Fruit fly (Drosophila melanogaster) whole organism, embryonic: ENCODE measurements around the gene CG14110.

Source experiments
- Ada2b ChIP-seq: fragments of 200-800 bp; sonication (Bioruptor generic); IDR thresholded peaks from 2 replicates; pipeline ENCODE4 v1.3.6; 2022; ENCODE audit warnings: missing biosample characterization, missing genetic modification characterization
- Atf3 ChIP-seq: fragments of 200-800 bp; sonication (Bioruptor generic); optimal IDR thresholded peaks from 3 replicates; lab custom pipeline; 2016; ENCODE audit warnings: missing biosample characterization, missing genetic modification characterization
- CG13123 ChIP-seq: fragments of 200-800 bp; sonication (Bioruptor generic); optimal IDR thresholded peaks from 2 replicates; lab custom pipeline; 2016; ENCODE audit warnings: missing biosample characterization, missing genetic modification characterization
- CG13424 ChIP-seq: fragments of 200-800 bp; sonication (Bioruptor generic); optimal IDR thresholded peaks from 2 replicates; lab custom pipeline; 2019; ENCODE audit warnings: missing biosample characterization, mild to moderate bottlenecking, missing genetic modification characterization, moderate library complexity
- CG14965 ChIP-seq: fragments of 200-800 bp; sonication (Bioruptor generic); optimal IDR thresholded peaks from 2 replicates; lab custom pipeline; 2016; ENCODE audit warnings: missing biosample characterization, missing genetic modification characterization, borderline replicate concordance
- CG15514 ChIP-seq: fragments of 200-800 bp; sonication (Bioruptor generic); optimal IDR thresholded peaks from 3 replicates; lab custom pipeline; 2017; ENCODE audit warnings: missing biosample characterization, missing genetic modification characterization, mild to moderate bottlenecking, moderate library complexity, missing genetic modification reagents
- CG17186 ChIP-seq: fragments of 200-800 bp; sonication (Bioruptor generic); optimal IDR thresholded peaks from 3 replicates; lab custom pipeline; 2017; ENCODE audit warnings: missing biosample characterization, missing genetic modification reagents, missing genetic modification characterization
- CG17328 ChIP-seq: fragments of 200-800 bp; sonication (Bioruptor generic); IDR thresholded peaks from 2 replicates; pipeline ENCODE4 v1.3.6; 2022; ENCODE audit warnings: missing biosample characterization, missing genetic modification characterization
- CG17612 ChIP-seq: fragments of 200-800 bp; sonication (Bioruptor generic); IDR thresholded peaks from 2 replicates; pipeline ENCODE4 v1.3.6; 2022; ENCODE audit warnings: missing biosample characterization, missing genetic modification characterization
- CG3995 ChIP-seq: fragments of 200-800 bp; sonication (Bioruptor generic); optimal IDR thresholded peaks from 3 replicates; lab custom pipeline; 2016; ENCODE audit warnings: missing biosample characterization, missing genetic modification characterization
- CG43689 ChIP-seq: fragments of 200-800 bp; sonication (Bioruptor generic); IDR thresholded peaks from 2 replicates; pipeline ENCODE4 v1.3.6; 2022; ENCODE audit warnings: missing biosample characterization, missing genetic modification characterization
- CG4424 ChIP-seq: fragments of 200-800 bp; sonication (Bioruptor generic); optimal IDR thresholded peaks from 3 replicates; lab custom pipeline; 2016; ENCODE audit warnings: missing biosample characterization, missing genetic modification characterization
- CG6654 ChIP-seq: fragments of 200-800 bp; sonication (Bioruptor generic); optimal IDR thresholded peaks from 2 replicates; lab custom pipeline; 2017; ENCODE audit warnings: missing biosample characterization, mild to moderate bottlenecking, missing genetic modification characterization
- CG6765 ChIP-seq: fragments of 200-800 bp; sonication (Bioruptor generic); optimal IDR thresholded peaks from 3 replicates; lab custom pipeline; 2017; ENCODE audit warnings: missing biosample characterization, mild to moderate bottlenecking, missing genetic modification characterization
- CG6791 ChIP-seq: fragments of 200-800 bp; sonication (Bioruptor generic); IDR thresholded peaks from 3 replicates; pipeline ENCODE4 v1.3.6; 2022; ENCODE audit warnings: missing biosample characterization, missing genetic modification characterization; ENCODE audit not compliant: partially characterized antibody
- CG7271 ChIP-seq: fragments of 200-800 bp; sonication (Bioruptor generic); optimal IDR thresholded peaks from 2 replicates; lab custom pipeline; 2018; ENCODE audit warnings: missing biosample characterization, mild to moderate bottlenecking, missing genetic modification characterization, moderate library complexity
- CG7357 ChIP-seq: fragments of 200-800 bp; sonication (Bioruptor generic); IDR thresholded peaks from 3 replicates; pipeline ENCODE4 v1.3.6; 2022; ENCODE audit warnings: missing biosample characterization, missing genetic modification characterization
- CG7839 ChIP-seq: fragments of 200-800 bp; sonication (Bioruptor generic); optimal IDR thresholded peaks from 3 replicates; lab custom pipeline; 2018; ENCODE audit warnings: missing biosample characterization, mild to moderate bottlenecking, missing genetic modification characterization, moderate library complexity
- CG9727 ChIP-seq: fragments of 200-800 bp; sonication (Bioruptor generic); optimal IDR thresholded peaks from 3 replicates; lab custom pipeline; 2017; ENCODE audit warnings: missing biosample characterization, mild to moderate bottlenecking, missing genetic modification characterization
- Deaf1 ChIP-seq: fragments of 200-800 bp; optimal IDR thresholded peaks from 3 replicates; lab custom pipeline; 2019; ENCODE audit warnings: missing biosample characterization, mild to moderate bottlenecking, missing genetic modification characterization, moderate library complexity
- Dip2 ChIP-seq: fragments of 200-800 bp; sonication (Bioruptor generic); IDR thresholded peaks from 2 replicates; pipeline ENCODE4 v1.3.6; 2022; ENCODE audit warnings: missing biosample characterization, missing genetic modification characterization
- Doc2 ChIP-seq: fragments of 200-800 bp; sonication (Bioruptor generic); IDR thresholded peaks from 2 replicates; pipeline ENCODE4 v1.3.6; 2022; ENCODE audit warnings: missing biosample characterization, missing genetic modification characterization
- Drgx ChIP-seq: fragments of 200-800 bp; sonication (Bioruptor generic); IDR thresholded peaks from 2 replicates; pipeline ENCODE4 v1.3.6; 2022; ENCODE audit warnings: missing biosample characterization, missing genetic modification characterization
- GATAe ChIP-seq: fragments of 200-800 bp; sonication (Bioruptor generic); conservative IDR thresholded peaks from 2 replicates; pipeline ENCODE4 v1.3.6; 2022; ENCODE audit warnings: missing biosample characterization, missing genetic modification characterization
- Mes4 ChIP-seq: fragments of 200-800 bp; sonication (Bioruptor generic); optimal IDR thresholded peaks from 2 replicates; lab custom pipeline; 2016; ENCODE audit warnings: missing biosample characterization, missing genetic modification characterization
- NK7.1 ChIP-seq: fragments of 200-800 bp; sonication (Bioruptor generic); optimal IDR thresholded peaks from 3 replicates; lab custom pipeline; 2016; ENCODE audit warnings: missing biosample characterization, missing genetic modification characterization
- Optix ChIP-seq: fragments of 200-800 bp; sonication (Bioruptor generic); IDR thresholded peaks from 3 replicates; pipeline ENCODE4 v1.3.6; 2022; ENCODE audit warnings: missing biosample characterization, missing genetic modification characterization
- Six4 ChIP-seq: fragments of 200-800 bp; sonication (Bioruptor generic); optimal IDR thresholded peaks from 2 replicates; lab custom pipeline; 2016; ENCODE audit warnings: missing biosample characterization, missing genetic modification characterization
- Ssrp ChIP-seq: fragments of 200-800 bp; sonication (Bioruptor generic); optimal IDR thresholded peaks from 2 replicates; lab custom pipeline; 2018; ENCODE audit warnings: missing biosample characterization, mild to moderate bottlenecking, missing genetic modification characterization, moderate library complexity
- br ChIP-seq: fragments of >200 bp; optimal IDR thresholded peaks from 2 replicates; lab custom pipeline; 2017
- chm ChIP-seq: fragments of 200-800 bp; sonication (Bioruptor generic); IDR thresholded peaks from 2 replicates; pipeline ENCODE4 v1.3.6; 2022; ENCODE audit warnings: missing biosample characterization, missing genetic modification characterization
- ci ChIP-seq: fragments of 200-800 bp; sonication (Bioruptor generic); IDR thresholded peaks from 3 replicates; pipeline ENCODE4 v1.3.6; 2022; ENCODE audit warnings: missing biosample characterization, missing genetic modification characterization
- crc ChIP-seq: fragments of 200-800 bp; sonication (Bioruptor generic); optimal IDR thresholded peaks from 2 replicates; lab custom pipeline; 2016; ENCODE audit warnings: missing biosample characterization, missing genetic modification characterization
- dpn ChIP-seq, 2 experiments: fragments of 200-800 bp; sonication (Bioruptor generic); optimal IDR thresholded peaks; 3 replicates each; lab custom pipeline; 2016; ENCODE audit warnings: missing biosample characterization in 2 of 2, missing genetic modification characterization in 2 of 2
- fru ChIP-seq: fragments of >200 bp; optimal IDR thresholded peaks from 2 replicates; lab custom pipeline; 2017
- fu2 ChIP-seq: fragments of 200-800 bp; sonication (Bioruptor generic); optimal IDR thresholded peaks from 2 replicates; lab custom pipeline; 2016; ENCODE audit warnings: missing biosample characterization, missing genetic modification characterization
- gce ChIP-seq: fragments of 200-800 bp; sonication (Bioruptor generic); IDR thresholded peaks from 3 replicates; pipeline ENCODE4 v1.3.6; 2022; ENCODE audit warnings: missing biosample characterization, missing genetic modification characterization
- gsb-n ChIP-seq: fragments of 200-800 bp; sonication (Bioruptor generic); optimal IDR thresholded peaks from 3 replicates; lab custom pipeline; 2018; ENCODE audit warnings: missing biosample characterization, mild to moderate bottlenecking, missing genetic modification characterization
- hbn ChIP-seq: fragments of 200-800 bp; sonication (Bioruptor generic); IDR thresholded peaks from 2 replicates; pipeline ENCODE4 v1.3.6; 2022; ENCODE audit warnings: missing biosample characterization, missing genetic modification characterization; ENCODE audit not compliant: partially characterized antibody
- her ChIP-seq: fragments of 200-800 bp; sonication (Bioruptor generic); optimal IDR thresholded peaks from 2 replicates; lab custom pipeline; 2016; ENCODE audit warnings: missing biosample characterization, missing genetic modification characterization
- hkb ChIP-seq, 2 experiments: fragments of 200-800 bp in 1 of 2; fragments of >200 bp in 1 of 2; sonication (Bioruptor generic) in 1 of 2; IDR thresholded peaks in 1 of 2; optimal IDR thresholded peaks in 1 of 2; 2 replicates each; pipeline versions ENCODE4 v1.3.6 to Lab custom; 2017 to 2022; ENCODE audit warnings: missing biosample characterization in 1 of 2, missing genetic modification characterization in 1 of 2
- insv ChIP-seq, 2 experiments: fragments of 200-800 bp; sonication (Bioruptor generic); optimal IDR thresholded peaks; 3 replicates each; lab custom pipeline; 2016 to 2018; ENCODE audit warnings: missing biosample characterization in 2 of 2, missing genetic modification characterization in 2 of 2
- ranshi ChIP-seq: fragments of 200-800 bp; sonication (Bioruptor generic); IDR thresholded peaks from 2 replicates; pipeline ENCODE4 v1.3.6; 2022; ENCODE audit warnings: missing biosample characterization, missing genetic modification characterization
- salm ChIP-seq: fragments of 200-800 bp; sonication (Bioruptor generic); optimal IDR thresholded peaks from 2 replicates; lab custom pipeline; 2018; ENCODE audit warnings: missing biosample characterization, mild to moderate bottlenecking, missing genetic modification characterization
- sna ChIP-seq: fragments of 200-800 bp; sonication (Bioruptor generic); IDR thresholded peaks from 2 replicates; pipeline ENCODE4 v1.3.6; 2022; ENCODE audit warnings: missing biosample characterization, missing genetic modification characterization; ENCODE audit not compliant: partially characterized antibody
- sqz ChIP-seq: fragments of 200-800 bp; sonication (Bioruptor generic); optimal IDR thresholded peaks from 3 replicates; lab custom pipeline; 2018; ENCODE audit warnings: missing biosample characterization, mild to moderate bottlenecking, missing genetic modification characterization
- tgo ChIP-seq: fragments of 200-800 bp; sonication (Bioruptor generic); IDR thresholded peaks from 3 replicates; pipeline ENCODE4 v1.3.6; 2022; ENCODE audit warnings: missing biosample characterization, missing genetic modification characterization
- vnd ChIP-seq: fragments of 200-800 bp; sonication (Bioruptor generic); IDR thresholded peaks from 3 replicates; pipeline ENCODE4 v1.3.6; 2022; ENCODE audit warnings: missing biosample characterization, missing genetic modification characterization; ENCODE audit not compliant: partially characterized antibody

CG14110 gene

dm6 chr3L:13384489-13384888, at the start of gene CG14110:
TSS of gene CG14110 (plus strand) at chr3L:13384789.
- TF ChIP-seq GATAe (GFP tag; lab: Robert Waterston, UW) (no peak), gce (GFP tag; lab: Robert Waterston, UW) (no peak), CG17612 (GFP tag; lab: Robert Waterston, UW) (no peak), Ssrp (no peak), Drgx (GFP tag; lab: Robert Waterston, UW) (no peak), Six4 (no peak), CG6791 (GFP tag; lab: Robert Waterston, UW) (no peak), CG13123 (no peak), chm (GFP tag; lab: Robert Waterston, UW) (no peak), tgo (no peak), Dip2 (no peak), CG3995 (GFP tag; lab: Kevin White, UChicago) (no peak), CG17186 (GFP tag; lab: Kevin White, UChicago) (no peak), sna (GFP tag; lab: Robert Waterston, UW) (no peak)

DNA sequence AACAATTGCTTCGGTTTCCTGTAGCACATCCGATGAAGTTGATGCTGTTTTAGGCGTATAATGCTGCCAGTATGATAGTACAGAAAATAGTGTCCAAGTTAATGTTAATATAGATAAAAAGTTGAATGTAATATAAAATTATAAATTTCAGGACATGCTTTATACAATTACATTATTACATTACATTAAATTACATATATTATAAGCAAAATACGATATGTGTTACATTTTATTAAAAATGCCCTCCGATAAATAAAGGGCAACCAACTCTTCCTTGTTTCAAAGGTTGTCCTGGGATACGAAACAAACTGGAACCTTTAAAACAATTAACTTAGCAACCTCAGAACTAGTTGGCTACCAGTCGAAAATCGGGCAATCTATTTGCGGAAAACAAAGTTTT, 35.9 kb upstream of the CG14110 start, which contains the start of gene CG17687:
Gene CG17687, plus strand, starts transcription at position 301 of the 400 bp plus-strand sequence.
- TF ChIP-seq CG6765: no peak
- TF ChIP-seq CG14965 (GFP tag; lab: Kevin White, UChicago): no peak
- no peak for TF ChIP-seq sqz (GFP tag; lab: Kevin White, UChicago)
- no peak for TF ChIP-seq ci
- TF ChIP-seq Atf3 (GFP tag; lab: Kevin White, UChicago): no peak
- TF ChIP-seq gsb-n (tag; lab: Kevin White, UChicago): no peak
- no peak for TF ChIP-seq crc (GFP tag; lab: Kevin White, UChicago)

dm6 chr3L:13356084-13356693, 28.4 kb upstream of the CG14110 start, which contains the start of gene Nplp2:
TSS of gene Nplp2 (plus strand) at chr3L:13356376.
- TF ChIP-seq salm (tag; lab: Kevin White, UChicago) (peak; percentile 36), her (no peak), CG15514 (GFP tag; lab: Kevin White, UChicago) (peak; percentile 13), CG7839 (peak; percentile 80), CG17612 (GFP tag; lab: Robert Waterston, UW) (no peak), vnd (no peak), fu2 (GFP tag; lab: Kevin White, UChicago) (no peak), CG9727 (GFP tag; lab: Kevin White, UChicago) (peak; percentile 51), Mes4 (GFP tag; lab: Kevin White, UChicago) (no peak), Ada2b (GFP tag; lab: Robert Waterston, UW) (peak; percentile 56), fru (lab: Kevin White, UChicago) (no peak), Deaf1 (tag; lab: Kevin White, UChicago) (no peak), CG6765 (no peak), CG17328 (GFP tag; lab: Robert Waterston, UW) (peak; percentile 33; the same call in 1 of the 2 replicates), ranshi (GFP tag; lab: Robert Waterston, UW) (peak; percentile 60; the same call in 1 of the 2 replicates), br (lab: Kevin White, UChicago) (no peak), CG13424 (tag; lab: Kevin White, UChicago) (peak; percentile 68), CG7357 (GFP tag; lab: Robert Waterston, UW) (0 out of 3 replicates have a peak, but pooled peaks have one; percentile 25), Doc2 (GFP tag; lab: Robert Waterston, UW) (no peak), CG7271 (no peak), dpn (GFP tag; optimal IDR thresholded peaks at IDR 0.05; lab: Kevin White, UChicago) (peak in 1 of 2 experiments; percentile 52), CG4424 (no peak), CG6654 (GFP tag; lab: Kevin White, UChicago) (no peak), hkb (optimal IDR thresholded peaks at IDR 0.05; lab: Kevin White, UChicago) (no peak), hkb (GFP tag; IDR thresholded peaks at IDR 0.05; lab: Robert Waterston, UW) (no peak; the same call in 1 of the 2 replicates), hbn (GFP tag; lab: Robert Waterston, UW) (no peak), Optix (GFP tag; lab: Robert Waterston, UW) (no peak), CG43689 (GFP tag; lab: Robert Waterston, UW) (peak; percentile 44; the same call in 1 of the 2 replicates), insv (GFP tag; optimal IDR thresholded peaks at IDR 0.05; lab: Kevin White, UChicago) (no peak), NK7.1 (GFP tag; lab: Kevin White, UChicago) (no peak)
